Worm (Caenorhabditis elegans) whole organism, midembryonic: Measurements from ENCODE around the gene F36H9.7.

Experiments used
- cog-1 ChIP-seq: sonication (generic microtip); optimal IDR thresholded peaks from 2 replicates; lab custom pipeline; 2016; ENCODE audit warnings: missing genetic modification characterization, missing compliant biosample characterization
- flt-1 ChIP-seq: fragments of 200-800 bp; sonication (Bioruptor generic); IDR thresholded peaks from 2 replicates; pipeline ENCODE4 v1.3.6; 2022; ENCODE audit warnings: missing genetic modification characterization, missing compliant biosample characterization
- klf-2 ChIP-seq: fragments of 200-800 bp; sonication (Bioruptor generic); conservative IDR thresholded peaks from 2 replicates; pipeline ENCODE4 v1.3.6; 2022; ENCODE audit warnings: missing genetic modification reagents, missing genetic modification characterization, missing compliant biosample characterization
- tab-1 ChIP-seq: fragments of 200-800 bp; sonication (Bioruptor generic); IDR thresholded peaks from 2 replicates; pipeline ENCODE4 v1.3.6; 2022; ENCODE audit warnings: missing genetic modification characterization, missing compliant biosample characterization
- ztf-23 ChIP-seq: fragments of 200-800 bp; sonication (Bioruptor generic); IDR thresholded peaks from 2 replicates; pipeline ENCODE4 v1.3.6; 2022; ENCODE audit warnings: missing genetic modification reagents, missing genetic modification characterization, missing compliant biosample characterization

- no peak for TF ChIP-seq cog-1 (tag; lab: Kevin White, UChicago)
- TF ChIP-seq flt-1, result no peak
- no peak for TF ChIP-seq klf-2
- TF ChIP-seq ztf-23 (GFP tag; lab: Robert Waterston, UW), result no peak
- TF ChIP-seq tab-1 (GFP tag; lab: Robert Waterston, UW), result no peak
Observed at ce11 chrV:1756099-1756498, 18.6 kb downstream of the F36H9.7 start.
